Fruit fly (Drosophila melanogaster): ENCODE results near the gene gammaSnap2.

gammaSnap2 gene

dm6 chr3R:10076665-10077064 is 44.5 kb downstream of the gammaSnap2 start (continued):
- TF ChIP-seq lov (optimal IDR thresholded peaks at IDR 0.05) (no peak), lov (GFP tag; IDR thresholded peaks at IDR 0.05) (no peak), CG17385 (GFP tag; optimal IDR thresholded peaks at IDR 0.05) (no peak)

- TF ChIP-seq toy (GFP tag; IDR thresholded peaks at IDR 0.05) = no peak
- no peak for TF ChIP-seq Hmr (GFP tag; optimal IDR thresholded peaks at IDR 0.05)
- no peak for TF ChIP-seq D (optimal IDR thresholded peaks at IDR 0.05)
- no peak for TF ChIP-seq D (GFP tag; optimal IDR thresholded peaks at IDR 0.05)
- TF ChIP-seq oc (tag; optimal IDR thresholded peaks at IDR 0.05) = no peak
- no peak for TF ChIP-seq az2 (GFP tag; optimal IDR thresholded peaks at IDR 0.05)
- no peak for TF ChIP-seq dmrt99B (tag; optimal IDR thresholded peaks at IDR 0.05)
- TF ChIP-seq CG16813 (GFP tag; IDR thresholded peaks at IDR 0.05; ENCODE audit: partially characterized antibody) = no peak
- TF ChIP-seq CG30020 (tag; optimal IDR thresholded peaks at IDR 0.05) = no peak
- TF ChIP-seq esg (GFP tag; conservative IDR thresholded peaks at IDR 0.05) = no peak
- no peak for TF ChIP-seq Dfd (GFP tag; optimal IDR thresholded peaks at IDR 0.05)
- no peak for TF ChIP-seq CG18011 (GFP tag; optimal IDR thresholded peaks at IDR 0.05)
- no peak for TF ChIP-seq sima (GFP tag; optimal IDR thresholded peaks at IDR 0.05)
- no peak for TF ChIP-seq HLH54F (GFP tag; optimal IDR thresholded peaks at IDR 0.05)
- TF ChIP-seq CG16815 (GFP tag; optimal IDR thresholded peaks at IDR 0.05) = no peak
- no peak for TF ChIP-seq Sin3A (optimal IDR thresholded peaks at IDR 0.05)
- no peak for TF ChIP-seq crc (GFP tag; optimal IDR thresholded peaks at IDR 0.05)
- TF ChIP-seq Med (GFP tag) = no peak
- TF ChIP-seq E2f2 (GFP tag; IDR thresholded peaks at IDR 0.05) = no peak
- no peak for TF ChIP-seq zen2 (GFP tag; IDR thresholded peaks at IDR 0.05; ENCODE audit: partially characterized antibody)
- TF ChIP-seq CG4404 (GFP tag; IDR thresholded peaks at IDR 0.05) = no peak
Observed at dm6 chr3R:10075323-10075788, 45.8 kb downstream of the gammaSnap2 start, which contains the start of gene Alp13. TSS of gene Alp13 (minus strand) at chr3R:10075373.

- TF ChIP-seq Dll (GFP tag; IDR thresholded peaks at IDR 0.05; ENCODE audit: partially characterized antibody) (no peak), ERR (GFP tag; optimal IDR thresholded peaks at IDR 0.05) (no peak), sqz (GFP tag; optimal IDR thresholded peaks at IDR 0.05) (no peak), ham (GFP tag; IDR thresholded peaks at IDR 0.05) (no peak), CG17568 (GFP tag; optimal IDR thresholded peaks at IDR 0.05) (no peak), z (GFP tag; IDR thresholded peaks at IDR 0.05) (no peak), Dfd (GFP tag; optimal IDR thresholded peaks at IDR 0.05) (no peak), E2f1 (GFP tag; IDR thresholded peaks at IDR 0.05) (no peak), sens-2 (GFP tag; IDR thresholded peaks at IDR 0.05) (no peak), tna (GFP tag; IDR thresholded peaks at IDR 0.05; ENCODE audit: partially characterized antibody) (no peak), B-H2 (GFP tag; optimal IDR thresholded peaks at IDR 0.05) (no peak), tup (GFP tag; optimal IDR thresholded peaks at IDR 0.05) (no peak), Dip3 (GFP tag; optimal IDR thresholded peaks at IDR 0.05) (no peak), CG6854 (GFP tag; optimal IDR thresholded peaks at IDR 0.05) (no peak), nmo (GFP tag; optimal IDR thresholded peaks at IDR 0.05) (no peak), jumu (GFP tag; optimal IDR thresholded peaks at IDR 0.05) (no peak), chif (GFP tag; optimal IDR thresholded peaks at IDR 0.05) (no peak), CG17359 (tag; optimal IDR thresholded peaks at IDR 0.05) (no peak)
Observed at dm6 chr3R:10070817-10071216, 50.4 kb downstream of the gammaSnap2 start, which contains the start of gene nerfin-2. TSS of gene nerfin-2 (plus strand) at chr3R:10071117.

All from whole organism, embryonic.